Fruit fly (Drosophila melanogaster) whole organism, pupa: ENCODE results near the gene CG9132.

Source experiments
- CG10348 ChIP-seq: fragments of 200-800 bp; sonication (Bioruptor generic); IDR thresholded peaks from 2 replicates; pipeline ENCODE4 v1.3.6; 2022; ENCODE audit warnings: missing biosample characterization, missing genetic modification characterization
- CG12605 ChIP-seq: fragments of 200-800 bp; sonication (Bioruptor generic); IDR thresholded peaks from 2 replicates; pipeline ENCODE4 v1.3.6; 2022; ENCODE audit warnings: missing biosample characterization, missing genetic modification characterization
- CG13204 ChIP-seq: fragments of 200-800 bp; sonication (Bioruptor generic); optimal IDR thresholded peaks from 2 replicates; lab custom pipeline; 2018; ENCODE audit warnings: missing biosample characterization, mild to moderate bottlenecking, missing genetic modification characterization, moderate library complexity
- CG14655 ChIP-seq: fragments of 200-800 bp; sonication (Bioruptor generic); optimal IDR thresholded peaks from 3 replicates; lab custom pipeline; 2017; ENCODE audit warnings: mild to moderate bottlenecking, missing biosample characterization, missing genetic modification reagents, missing genetic modification characterization
- CG15710 ChIP-seq: fragments of 200-800 bp; sonication (Bioruptor generic); optimal IDR thresholded peaks from 2 replicates; lab custom pipeline; 2018; ENCODE audit warnings: missing biosample characterization, mild to moderate bottlenecking, missing genetic modification characterization, moderate library complexity
- CG17806 ChIP-seq: fragments of 200-800 bp; sonication (Bioruptor generic); optimal IDR thresholded peaks from 2 replicates; lab custom pipeline; 2018; ENCODE audit warnings: missing biosample characterization, mild to moderate bottlenecking, missing genetic modification characterization, moderate library complexity
- CG32121 ChIP-seq: fragments of 200-800 bp; sonication (Bioruptor generic); IDR thresholded peaks from 2 replicates; pipeline ENCODE4 v1.3.6; 2022; ENCODE audit warnings: missing biosample characterization, missing genetic modification characterization
- CG34367 ChIP-seq: fragments of 200-800 bp; sonication (Bioruptor generic); optimal IDR thresholded peaks from 2 replicates; lab custom pipeline; 2018; ENCODE audit warnings: missing biosample characterization, mild to moderate bottlenecking, missing genetic modification characterization
- CG4496 ChIP-seq: fragments of 200-800 bp; sonication (Bioruptor generic); IDR thresholded peaks from 3 replicates; pipeline ENCODE4 v1.3.6; 2022; ENCODE audit warnings: missing biosample characterization, missing genetic modification characterization
- CG8159 ChIP-seq: fragments of 200-800 bp; sonication (Bioruptor generic); optimal IDR thresholded peaks from 3 replicates; lab custom pipeline; 2018; ENCODE audit warnings: missing biosample characterization, mild to moderate bottlenecking, missing genetic modification characterization, moderate library complexity
- CG8301 ChIP-seq: fragments of 200-800 bp; sonication (Bioruptor generic); optimal IDR thresholded peaks from 2 replicates; lab custom pipeline; 2018; ENCODE audit warnings: missing biosample characterization, mild to moderate bottlenecking, missing genetic modification characterization
- CG9948 ChIP-seq: fragments of 200-800 bp; sonication (Bioruptor generic); optimal IDR thresholded peaks from 2 replicates; lab custom pipeline; 2018; ENCODE audit warnings: missing biosample characterization, mild to moderate bottlenecking, missing genetic modification characterization, moderate library complexity
- D1 ChIP-seq: fragments of 200-800 bp; sonication (Bioruptor generic); optimal IDR thresholded peaks from 2 replicates; lab custom pipeline; 2018; ENCODE audit warnings: missing biosample characterization, mild to moderate bottlenecking, missing genetic modification characterization, moderate library complexity
- EcR ChIP-seq: fragments of 200-800 bp; sonication (Bioruptor generic); optimal IDR thresholded peaks from 3 replicates; lab custom pipeline; 2019; ENCODE audit warnings: missing biosample characterization, missing genetic modification characterization, mild to moderate bottlenecking, moderate library complexity, missing genetic modification reagents
- Ets98B ChIP-seq: fragments of 200-800 bp; sonication (Bioruptor generic); IDR thresholded peaks from 2 replicates; pipeline ENCODE4 v1.3.6; 2022; ENCODE audit warnings: missing biosample characterization, missing genetic modification characterization
- Pif1A ChIP-seq: fragments of 200-800 bp; sonication (Bioruptor generic); optimal IDR thresholded peaks from 3 replicates; lab custom pipeline; 2016; ENCODE audit warnings: missing biosample characterization, missing genetic modification characterization
- Pif1B ChIP-seq: fragments of 200-800 bp; sonication (Bioruptor generic); optimal IDR thresholded peaks from 3 replicates; lab custom pipeline; 2016; ENCODE audit warnings: missing biosample characterization, missing genetic modification characterization
- Snoo ChIP-seq: fragments of 200-800 bp; sonication (Bioruptor generic); optimal IDR thresholded peaks from 3 replicates; lab custom pipeline; 2017; ENCODE audit warnings: missing biosample characterization, mild to moderate bottlenecking, missing genetic modification characterization, inconsistent platforms
- fd96Ca ChIP-seq: fragments of 200-800 bp; sonication (Bioruptor generic); IDR thresholded peaks from 3 replicates; pipeline ENCODE4 v1.3.6; 2022; ENCODE audit warnings: missing biosample characterization, missing genetic modification characterization
- gl ChIP-seq: fragments of 200-800 bp; sonication (Bioruptor generic); optimal IDR thresholded peaks from 2 replicates; lab custom pipeline; 2018; ENCODE audit warnings: missing biosample characterization, mild to moderate bottlenecking, missing genetic modification characterization
- rn ChIP-seq: fragments of 200-800 bp; sonication (Bioruptor generic); IDR thresholded peaks from 2 replicates; pipeline ENCODE4 v1.3.6; 2022; ENCODE audit warnings: missing biosample characterization, missing genetic modification characterization

CG9132 gene

dm6 chrX:16834259-16834658 is 33.7 kb upstream of the CG9132 start:
- TF ChIP-seq CG9948 (peak; percentile 73), CG13204 (no peak), CG34367 (tag; lab: Kevin White, UChicago) (peak; percentile 4), CG32121 (GFP tag; lab: Robert Waterston, UW) (peak; percentile 81), fd96Ca (GFP tag; lab: Robert Waterston, UW) (0 out of 3 replicates have a peak, but pooled peaks have one; percentile 47), CG4496 (GFP tag; lab: Robert Waterston, UW) (peak; percentile 48; the same call in 2 of the 3 replicates), Pif1A (GFP tag; lab: Kevin White, UChicago) (peak; percentile 66), CG10348 (GFP tag; lab: Robert Waterston, UW) (no peak), CG17806 (peak; percentile 38), Ets98B (GFP tag; lab: Robert Waterston, UW) (peak; percentile 19; the same call in 1 of the 2 replicates), CG8301 (tag; lab: Kevin White, UChicago) (peak; percentile 79), CG15710 (tag; lab: Kevin White, UChicago) (peak; percentile 36), Pif1B (GFP tag; lab: Kevin White, UChicago) (peak; percentile 52), CG8159 (tag; lab: Kevin White, UChicago) (peak; percentile 11), CG14655 (GFP tag; lab: Kevin White, UChicago) (peak; percentile 89), D1 (tag; lab: Kevin White, UChicago) (no peak)

DNA sequence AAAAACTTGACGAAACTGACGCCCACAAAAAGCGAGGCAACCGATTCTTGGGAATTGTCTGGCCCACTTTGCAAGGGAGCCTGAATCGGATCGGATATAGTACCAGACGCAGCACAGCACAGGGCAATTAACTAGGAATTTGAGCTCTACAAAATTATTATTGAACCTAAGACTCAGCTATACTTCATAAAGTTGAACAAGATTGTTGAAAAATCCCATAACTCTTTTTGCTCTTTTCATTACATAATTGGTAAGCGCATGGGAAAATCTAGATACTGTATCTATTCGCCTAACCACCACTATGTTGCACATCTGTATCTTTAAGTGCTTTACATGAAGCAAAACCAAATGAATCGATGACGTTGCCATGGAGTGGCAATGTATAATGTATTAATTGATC is 32.6 kb upstream of the CG9132 start:
- peak; percentile 86 for TF ChIP-seq CG12605
- peak; percentile 22 for TF ChIP-seq EcR (GFP tag; lab: Kevin White, UChicago)
- TF ChIP-seq CG32121 (GFP tag; lab: Robert Waterston, UW) = peak; percentile 89
- TF ChIP-seq CG4496 (GFP tag; lab: Robert Waterston, UW) = peak; percentile 91
- TF ChIP-seq CG17806 = peak; percentile 85
- TF ChIP-seq D1 (tag; lab: Kevin White, UChicago) = peak; percentile 47
- peak; percentile 88 for TF ChIP-seq CG8159 (tag; lab: Kevin White, UChicago)
- peak; percentile 83 for TF ChIP-seq Pif1B (GFP tag; lab: Kevin White, UChicago)
- peak; percentile 69 for TF ChIP-seq CG13204
- peak; percentile 85 for TF ChIP-seq Pif1A (GFP tag; lab: Kevin White, UChicago)
- TF ChIP-seq fd96Ca (GFP tag; lab: Robert Waterston, UW) = peak; percentile 86
- TF ChIP-seq rn (GFP tag; lab: Robert Waterston, UW) = peak; percentile 48; the same call in 1 of the 2 replicates
- peak; percentile 84 for TF ChIP-seq CG14655 (GFP tag; lab: Kevin White, UChicago)
- peak; percentile 87 for TF ChIP-seq CG34367 (tag; lab: Kevin White, UChicago)
- peak; percentile 83 for TF ChIP-seq CG9948
- peak; percentile 83 for TF ChIP-seq CG8301 (tag; lab: Kevin White, UChicago)
- TF ChIP-seq Ets98B (GFP tag; lab: Robert Waterston, UW) = peak; percentile 87
- peak; percentile 73 for TF ChIP-seq Snoo
- TF ChIP-seq gl (tag; lab: Kevin White, UChicago) = peak; percentile 78
- TF ChIP-seq CG15710 (tag; lab: Kevin White, UChicago) = peak; percentile 90
- no peak for TF ChIP-seq CG10348 (GFP tag; lab: Robert Waterston, UW)

dm6 chrX:16831848-16832247 is 31.3 kb upstream of the CG9132 start:
- no peak for TF ChIP-seq CG32121 (GFP tag; lab: Robert Waterston, UW)
- no peak for TF ChIP-seq Snoo
- no peak for TF ChIP-seq fd96Ca (GFP tag; lab: Robert Waterston, UW)
- TF ChIP-seq Pif1A (GFP tag; lab: Kevin White, UChicago) = no peak
- no peak for TF ChIP-seq CG17806
- no peak for TF ChIP-seq gl (tag; lab: Kevin White, UChicago)
- no peak for TF ChIP-seq Pif1B (GFP tag; lab: Kevin White, UChicago)
- TF ChIP-seq CG15710 (tag; lab: Kevin White, UChicago) = no peak
- TF ChIP-seq CG8301 (tag; lab: Kevin White, UChicago) = no peak
- TF ChIP-seq Ets98B (GFP tag; lab: Robert Waterston, UW) = no peak
- TF ChIP-seq CG4496 (GFP tag; lab: Robert Waterston, UW) = no peak
- no peak for TF ChIP-seq CG34367 (tag; lab: Kevin White, UChicago)
- TF ChIP-seq EcR (GFP tag; lab: Kevin White, UChicago) = no peak
- no peak for TF ChIP-seq CG13204
- TF ChIP-seq CG9948 = no peak
- TF ChIP-seq CG10348 (GFP tag; lab: Robert Waterston, UW) = no peak
- TF ChIP-seq rn (GFP tag; lab: Robert Waterston, UW) = no peak
- TF ChIP-seq CG8159 (tag; lab: Kevin White, UChicago) = no peak
- no peak for TF ChIP-seq D1 (tag; lab: Kevin White, UChicago)
- TF ChIP-seq, all 21 proteins: peak for 0

DNA sequence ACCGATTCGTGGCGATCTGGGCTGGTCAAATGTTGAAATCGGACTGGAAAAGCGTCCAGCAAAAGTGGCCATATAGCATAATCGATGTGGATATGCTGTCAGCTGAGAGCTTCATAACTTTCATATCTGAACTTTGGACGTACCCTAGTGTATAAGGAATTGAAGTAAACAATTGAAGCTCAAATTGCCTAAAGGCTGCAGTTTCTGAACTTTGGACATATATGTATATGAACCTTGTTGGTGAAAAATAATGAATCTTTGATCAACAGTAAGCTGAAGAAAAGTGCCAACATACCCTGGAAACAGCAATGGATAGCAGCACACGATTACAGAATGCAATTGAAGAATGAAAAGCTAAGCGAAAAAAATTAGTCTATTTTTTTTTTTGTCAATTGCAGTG is 29.6 kb upstream of the CG9132 start:
- TF ChIP-seq CG8159 (tag; lab: Kevin White, UChicago) = no peak
- no peak for TF ChIP-seq CG10348 (GFP tag; lab: Robert Waterston, UW)
- TF ChIP-seq CG4496 (GFP tag; lab: Robert Waterston, UW) = peak; percentile 10; the same call in 1 of the 3 replicates
- TF ChIP-seq CG9948 = peak; percentile 14
- no peak for TF ChIP-seq CG34367 (tag; lab: Kevin White, UChicago)
- TF ChIP-seq, all 21 proteins: peak for 2

dm6 chrX:16829439-16830028 is 29.0 kb upstream of the CG9132 start:
- TF ChIP-seq CG15710 (tag; lab: Kevin White, UChicago) (peak; percentile 24), CG8301 (tag; lab: Kevin White, UChicago) (peak; percentile 26), fd96Ca (GFP tag; lab: Robert Waterston, UW) (no peak), CG13204 (no peak), CG17806 (peak; percentile 48), Pif1B (GFP tag; lab: Kevin White, UChicago) (no peak), CG8159 (tag; lab: Kevin White, UChicago) (peak; percentile 51), CG14655 (GFP tag; lab: Kevin White, UChicago) (peak; percentile 20), CG34367 (tag; lab: Kevin White, UChicago) (peak; percentile 28), CG9948 (peak; percentile 46)
